Worm (Caenorhabditis elegans): ENCODE results near the gene C27D8.3.

Gene C27D8.3

DNA sequence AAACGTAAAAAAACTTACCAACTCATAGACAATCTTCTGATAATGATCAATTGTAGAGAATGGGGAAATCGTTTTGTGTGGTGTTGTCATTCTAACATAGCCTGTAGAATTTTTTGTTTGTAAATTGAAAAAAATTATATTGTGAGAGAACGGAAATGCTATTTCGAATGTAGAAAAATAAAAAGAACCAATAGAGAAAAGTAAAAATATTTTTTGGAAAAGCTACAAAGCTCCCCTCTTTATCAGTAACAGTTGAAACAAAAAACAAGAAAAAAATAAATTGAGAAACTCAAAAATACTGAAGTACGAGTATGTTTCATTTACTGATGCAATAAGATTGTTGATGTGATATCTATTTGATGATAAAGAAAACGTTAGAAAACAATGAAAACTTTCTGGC is at the start of gene C27D8.3:
C27D8.3 (minus strand) TSS at position 101 of the 400 bp plus-strand sequence.
- TF ChIP-seq fkh-10 (GFP tag; optimal IDR thresholded peaks at IDR 0.05) (no peak), set-16 (GFP tag; IDR thresholded peaks at IDR 0.05) (no peak), mdt-29 (GFP tag; IDR thresholded peaks at IDR 0.05) (no peak), unc-62 (GFP tag; optimal IDR thresholded peaks at IDR 0.05 in 1 of 2) (no peak), unc-62 (tag; optimal IDR thresholded peaks at IDR 0.05) (no peak), ZK337.2 (GFP tag; IDR thresholded peaks at IDR 0.05) (no peak), egl-43 (GFP tag; IDR thresholded peaks at IDR 0.05) (no peak), F44E2.7 (GFP tag; IDR thresholded peaks at IDR 0.05) (no peak), aly-2 (tag; optimal IDR thresholded peaks at IDR 0.05) (no peak), nhr-11 (tag; optimal IDR thresholded peaks at IDR 0.05) (no peak), lin-39 (tag; optimal IDR thresholded peaks at IDR 0.05) (no peak), vab-7 (GFP tag; IDR thresholded peaks at IDR 0.05) (no peak), pqm-1 (tag; optimal IDR thresholded peaks at IDR 0.05) (no peak), duxl-1 (tag; optimal IDR thresholded peaks at IDR 0.05; ENCODE audit: poor library complexity) (no peak), ama-1 (optimal IDR thresholded peaks at IDR 0.05) (no peak), lin-1 (GFP tag; IDR thresholded peaks at IDR 0.05) (no peak), daf-16 (GFP tag; optimal IDR thresholded peaks at IDR 0.05) (no peak), daf-16 (tag; optimal IDR thresholded peaks at IDR 0.05) (no peak), T20F7.1 (GFP tag; optimal IDR thresholded peaks at IDR 0.05) (no peak)

DNA sequence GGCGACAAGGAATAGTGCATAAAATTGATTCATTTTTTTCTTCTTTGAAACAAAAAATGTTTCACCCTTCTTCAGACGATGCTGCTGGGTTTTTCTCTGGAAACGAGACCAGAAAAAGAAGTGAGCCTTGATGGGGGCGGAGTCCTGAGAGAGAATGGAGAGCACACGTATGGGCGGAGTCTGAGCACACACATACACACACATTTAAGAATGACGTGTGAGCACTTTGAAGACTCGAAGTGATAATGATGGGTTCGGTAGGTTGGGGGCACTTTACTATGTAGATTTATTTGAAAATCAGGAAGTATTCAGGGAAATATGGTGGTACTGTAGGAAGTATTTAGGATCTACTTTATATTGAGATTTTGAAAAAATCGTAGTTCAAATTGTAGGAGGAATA is 45.9 kb upstream of the C27D8.3 start, which contains the start of gene flp-9:
flp-9 (minus strand) TSS at position 101 of the 400 bp plus-strand sequence.
- TF ChIP-seq lin-39 (tag; optimal IDR thresholded peaks at IDR 0.05), result no peak
- TF ChIP-seq fkh-10 (GFP tag; optimal IDR thresholded peaks at IDR 0.05), result no peak
- TF ChIP-seq aha-1 (tag), result peak; percentile 49
- TF ChIP-seq cey-2 (tag; optimal IDR thresholded peaks at IDR 0.05; ENCODE audit: borderline replicate concordance, insufficient read depth), result no peak
- no peak for TF ChIP-seq Y75B8A.6 (GFP tag; IDR thresholded peaks at IDR 0.05)

DNA sequence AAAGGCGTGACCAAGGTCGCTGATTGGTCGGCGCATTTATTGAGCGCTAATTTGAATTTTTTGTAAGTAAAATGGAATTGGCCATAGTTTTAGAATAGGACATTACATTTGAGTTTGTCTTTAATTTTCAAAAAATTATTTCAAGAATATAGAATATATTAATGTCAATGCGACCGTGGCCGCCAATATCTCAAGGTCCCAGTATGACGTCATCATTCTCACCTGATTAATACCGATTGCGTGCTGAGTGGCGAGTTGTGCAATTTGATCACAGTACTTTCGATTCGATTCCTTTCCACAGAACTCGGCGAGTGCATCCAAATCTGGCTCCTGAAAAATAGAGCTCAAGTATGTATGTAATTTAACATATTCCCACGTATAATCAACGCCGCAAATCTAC is 44.1 kb upstream of the C27D8.3 start:
- TF ChIP-seq D1046.2 (GFP tag; IDR thresholded peaks at IDR 0.05), result 0 out of 2 replicates have a peak, but pooled peaks have one; percentile 19
- no peak for TF ChIP-seq daf-12 (tag; optimal IDR thresholded peaks at IDR 0.05)

DNA sequence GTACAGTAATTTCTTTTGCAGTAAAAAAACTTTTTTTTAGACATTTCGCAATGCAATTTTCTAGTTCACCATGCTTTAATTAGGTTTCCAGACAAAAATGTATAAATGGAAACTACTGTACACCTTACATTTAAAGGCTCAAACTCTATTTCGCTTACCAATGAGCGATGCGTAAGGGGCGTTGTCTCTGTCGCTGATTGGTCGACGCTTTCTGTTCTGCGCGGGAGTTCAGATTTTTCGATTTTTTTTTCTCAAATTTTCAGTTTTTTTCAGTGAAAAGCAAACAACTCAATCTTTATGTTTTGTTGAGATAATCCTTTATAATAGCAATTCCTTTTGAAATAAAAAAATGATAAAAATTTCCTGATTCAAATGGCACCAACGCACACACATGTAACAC is 42.6 kb upstream of the C27D8.3 start:
- TF ChIP-seq T26A8.4 (GFP tag; IDR thresholded peaks at IDR 0.05), result peak; percentile 42; the same call in 1 of the 2 replicates
- no peak for TF ChIP-seq zfp-2 (tag; optimal IDR thresholded peaks at IDR 0.05)
- TF ChIP-seq aha-1 (tag), result peak; percentile 47

DNA sequence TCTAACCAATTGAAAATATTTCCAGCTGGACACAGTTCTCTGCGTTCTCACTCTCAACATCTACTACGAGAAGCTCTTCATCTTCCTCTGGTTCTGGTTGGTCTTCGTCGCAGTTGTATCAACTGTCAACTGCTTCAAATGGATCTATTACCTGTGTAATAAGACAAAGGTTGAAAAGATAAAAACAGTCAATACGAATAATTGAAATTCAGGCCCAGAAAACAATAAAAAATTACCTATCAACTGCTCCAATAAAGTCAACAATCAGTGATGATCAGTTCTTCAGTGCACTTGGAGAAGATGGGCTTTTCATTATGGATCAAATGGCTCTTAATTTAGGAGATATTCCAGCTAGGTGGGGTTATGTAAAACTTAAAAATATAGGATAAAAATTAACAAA is 37.2 kb upstream of the C27D8.3 start:
- TF ChIP-seq aha-1 (tag) (peak; percentile 90), zfp-2 (tag; optimal IDR thresholded peaks at IDR 0.05) (no peak)

DNA sequence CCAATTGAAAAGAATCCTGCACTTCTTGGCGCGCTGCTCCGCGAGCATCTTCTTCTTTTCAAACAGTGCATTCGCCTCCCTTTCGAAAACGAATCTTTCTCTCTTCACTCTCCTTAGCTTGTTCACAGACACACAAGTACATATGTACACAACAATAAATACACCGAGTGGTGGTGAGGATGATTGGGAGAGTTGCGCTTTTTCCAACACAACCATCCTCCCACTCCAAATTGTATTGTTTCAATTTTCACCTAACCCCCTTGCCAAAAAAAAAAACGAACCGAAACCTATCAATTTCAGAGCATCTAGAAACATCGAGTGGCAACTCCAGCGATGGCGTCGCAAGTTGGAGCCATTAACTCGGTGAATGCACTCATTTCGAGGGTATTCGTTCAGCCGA is 34.7 kb upstream of the C27D8.3 start, which contains the start of gene inx-6:
inx-6 (plus strand) TSS at position 301 of the 400 bp plus-strand sequence.
- TF ChIP-seq lin-38 (GFP tag; IDR thresholded peaks at IDR 0.05), result no peak
- TF ChIP-seq php-3 (GFP tag; IDR thresholded peaks at IDR 0.05), result no peak
- TF ChIP-seq F37D6.2 (tag; optimal IDR thresholded peaks at IDR 0.05), result no peak
- TF ChIP-seq duxl-1 (tag; optimal IDR thresholded peaks at IDR 0.05; ENCODE audit: poor library complexity), result no peak
- TF ChIP-seq aha-1 (tag), result no peak
- no peak for TF ChIP-seq fkh-10 (GFP tag; optimal IDR thresholded peaks at IDR 0.05)
- no peak for TF ChIP-seq lsy-2 (tag; optimal IDR thresholded peaks at IDR 0.05)
- no peak for TF ChIP-seq nhr-111 (GFP tag; optimal IDR thresholded peaks at IDR 0.05)
- no peak for TF ChIP-seq ces-1 (GFP tag; optimal IDR thresholded peaks at IDR 0.05)
- TF ChIP-seq pha-4 (GFP tag; IDR thresholded peaks at IDR 0.05), result no peak
- TF ChIP-seq pha-4 (tag; optimal IDR thresholded peaks at IDR 0.05), result no peak
- no peak for TF ChIP-seq ZK546.5 (tag; optimal IDR thresholded peaks at IDR 0.05)
- no peak for TF ChIP-seq ceh-32 (tag; optimal IDR thresholded peaks at IDR 0.05; ENCODE audit: poor library complexity)
- no peak for TF ChIP-seq ceh-28 (tag; optimal IDR thresholded peaks at IDR 0.05)
- TF ChIP-seq Y48G9A.11 (GFP tag; IDR thresholded peaks at IDR 0.05), result no peak
- no peak for TF ChIP-seq snpc-4 (tag; optimal IDR thresholded peaks at IDR 0.05)

Data from whole organism, L4 larva.